Worm (Caenorhabditis elegans): ENCODE data around the gene olrn-1.

DNA sequence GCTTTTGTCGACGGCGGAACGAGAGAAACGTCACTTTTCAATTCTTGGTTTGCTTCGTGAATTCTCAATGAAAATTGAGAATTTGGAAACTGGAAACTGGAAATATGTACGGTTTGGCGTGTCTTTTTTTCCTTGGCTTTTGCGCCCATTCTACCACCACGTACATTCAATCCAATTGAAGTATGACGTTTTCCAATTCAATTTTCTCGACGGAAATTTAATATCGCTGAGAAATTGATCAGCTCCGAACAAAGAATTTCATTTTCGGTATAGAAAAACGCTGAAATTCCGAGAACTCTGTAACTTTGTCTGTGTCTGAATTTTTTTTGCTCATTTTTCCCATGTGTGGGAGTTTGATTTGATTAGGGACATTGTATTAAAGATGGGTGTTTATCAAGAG lies 4.2 kb upstream of the olrn-1 start:
- no peak for TF ChIP-seq lin-39 (tag; optimal IDR thresholded peaks at IDR 0.05)
- TF ChIP-seq dmd-8 (GFP tag; IDR thresholded peaks at IDR 0.05) = no peak
- TF ChIP-seq madf-9 (GFP tag; conservative IDR thresholded peaks at IDR 0.05) = no peak
- no peak for TF ChIP-seq pha-4 (GFP tag; IDR thresholded peaks at IDR 0.05)
- no peak for TF ChIP-seq pha-4 (tag; optimal IDR thresholded peaks at IDR 0.05)
- no peak for TF ChIP-seq unc-130 (GFP tag; optimal IDR thresholded peaks at IDR 0.05)
- TF ChIP-seq hlh-30 (tag; optimal IDR thresholded peaks at IDR 0.05; ENCODE audit: insufficient read depth) = no peak
- no peak for TF ChIP-seq nhr-11 (tag; optimal IDR thresholded peaks at IDR 0.05)
- no peak for TF ChIP-seq snpc-4 (tag; optimal IDR thresholded peaks at IDR 0.05)
- TF ChIP-seq nhr-28 (tag; optimal IDR thresholded peaks at IDR 0.05) = no peak
- no peak for TF ChIP-seq ZK546.5 (tag; optimal IDR thresholded peaks at IDR 0.05)

Data from whole organism, L4 larva.